Worm (Caenorhabditis elegans) whole organism, young adult: ENCODE measurements around the gene R10E9.2.
A peak's percentile ranks its signal among the peaks of the same experiment; 100 is the strongest.

Experiments used
- D2030.7 ChIP-seq: fragments of 200-800 bp; sonication (Bioruptor generic); IDR thresholded peaks from 2 replicates; pipeline ENCODE4 v1.3.6; 2022; ENCODE audit warnings: missing genetic modification reagents, missing genetic modification characterization, missing compliant biosample characterization
- F57A8.1 ChIP-seq: fragments of 200-800 bp; sonication (Bioruptor generic); optimal IDR thresholded peaks from 2 replicates; lab custom pipeline; 2018; ENCODE audit warnings: mild to moderate bottlenecking, missing genetic modification characterization, moderate library complexity, missing compliant biosample characterization
- T26A5.8 ChIP-seq: sonication (generic microtip); optimal IDR thresholded peaks from 2 replicates; lab custom pipeline; 2016; ENCODE audit warnings: missing genetic modification characterization, missing compliant biosample characterization
- Y56A3A.18 ChIP-seq: fragments of 200-800 bp; sonication (Bioruptor generic); IDR thresholded peaks from 2 replicates; pipeline ENCODE4 v1.3.6; 2022; ENCODE audit warnings: missing genetic modification reagents, missing genetic modification characterization, missing compliant biosample characterization
- Y67H2A.10 ChIP-seq: fragments of 200-800 bp; sonication (Bioruptor generic); conservative IDR thresholded peaks from 2 replicates; pipeline ENCODE4 v1.3.6; 2022; ENCODE audit warnings: missing genetic modification reagents, missing genetic modification characterization, missing compliant biosample characterization
- ZK185.1 ChIP-seq: sonication (generic microtip); optimal IDR thresholded peaks from 2 replicates; lab custom pipeline; 2016; ENCODE audit warnings: mild to moderate bottlenecking, missing genetic modification characterization, missing compliant biosample characterization; ENCODE audit not compliant: poor library complexity, severe bottlenecking
- attf-5 ChIP-seq: fragments of 200-800 bp; sonication (Bioruptor generic); optimal IDR thresholded peaks from 2 replicates; lab custom pipeline; 2018; ENCODE audit warnings: mild to moderate bottlenecking, missing genetic modification characterization, missing compliant biosample characterization
- cebp-1 ChIP-seq, 2 experiments: fragments of 200-800 bp in 1 of 2; sonication (Bioruptor generic) in 1 of 2; sonication (generic microtip) in 1 of 2; IDR thresholded peaks in 1 of 2; optimal IDR thresholded peaks in 1 of 2; 2 replicates each; pipeline versions ENCODE4 v1.3.6 to Lab custom; 2017 to 2022; ENCODE audit warnings: missing compliant biosample characterization in 2 of 2, missing genetic modification characterization in 2 of 2, mild to moderate bottlenecking in 1 of 2, missing genetic modification reagents in 1 of 2, moderate library complexity in 1 of 2
- ceh-58 ChIP-seq: fragments of 200-800 bp; sonication (Bioruptor generic); IDR thresholded peaks from 2 replicates; pipeline ENCODE4 v1.3.6; 2022; ENCODE audit warnings: missing genetic modification characterization, missing compliant biosample characterization
- ceh-79 ChIP-seq: sonication (generic microtip); optimal IDR thresholded peaks from 2 replicates; lab custom pipeline; 2017; ENCODE audit warnings: mild to moderate bottlenecking, missing genetic modification characterization, missing compliant biosample characterization
- chd-7 ChIP-seq: sonication (generic microtip); optimal IDR thresholded peaks from 2 replicates; lab custom pipeline; 2016; ENCODE audit warnings: mild to moderate bottlenecking, missing genetic modification characterization, moderate library complexity, missing compliant biosample characterization
- die-1 ChIP-seq: sonication (generic microtip); optimal IDR thresholded peaks from 2 replicates; lab custom pipeline; 2016; ENCODE audit warnings: missing genotype, mild to moderate bottlenecking, missing genetic modification characterization, missing compliant biosample characterization
- dpff-1 ChIP-seq: sonication (generic microtip); optimal IDR thresholded peaks from 2 replicates; lab custom pipeline; 2017; ENCODE audit warnings: mild to moderate bottlenecking, missing genetic modification characterization, missing compliant biosample characterization
- dpl-1 ChIP-seq: fragments of 150-350 bp; optimal IDR thresholded peaks from 2 replicates; lab custom pipeline; 2014; ENCODE audit warnings: missing biosample characterization, missing genetic modification reagents, missing genetic modification characterization
- egrh-3 ChIP-seq: fragments of 200-800 bp; sonication (Bioruptor generic); IDR thresholded peaks from 2 replicates; pipeline ENCODE4 v1.3.6; 2022; ENCODE audit warnings: missing genetic modification reagents, missing genetic modification characterization, missing compliant biosample characterization
- ekl-4 ChIP-seq: fragments of 200-800 bp; sonication (Bioruptor generic); IDR thresholded peaks from 2 replicates; pipeline ENCODE4 v1.3.6; 2022; ENCODE audit warnings: missing genetic modification reagents, missing genetic modification characterization, missing compliant biosample characterization
- gei-17 ChIP-seq: fragments of 200-800 bp; sonication (Bioruptor generic); optimal IDR thresholded peaks from 2 replicates; lab custom pipeline; 2018; ENCODE audit warnings: mild to moderate bottlenecking, missing genetic modification characterization, missing compliant biosample characterization
- hlh-26 ChIP-seq: fragments of 200-800 bp; sonication (Bioruptor generic); conservative IDR thresholded peaks from 2 replicates; pipeline ENCODE4 v1.3.6; 2022; ENCODE audit warnings: missing genetic modification reagents, missing genetic modification characterization, missing compliant biosample characterization
- hmg-20 ChIP-seq: fragments of 200-800 bp; sonication (Bioruptor generic); IDR thresholded peaks from 2 replicates; pipeline ENCODE4 v1.3.6; 2022; ENCODE audit warnings: missing genetic modification reagents, missing genetic modification characterization, missing compliant biosample characterization
- hsf-1 ChIP-seq: fragments of 200-800 bp; sonication (Bioruptor generic); IDR thresholded peaks from 2 replicates; pipeline ENCODE4 v1.3.6; 2022; ENCODE audit warnings: missing genetic modification reagents, missing genetic modification characterization, missing compliant biosample characterization
- lin-54 ChIP-seq: fragments of 200-800 bp; sonication (Bioruptor generic); optimal IDR thresholded peaks from 2 replicates; lab custom pipeline; 2018; ENCODE audit warnings: mild to moderate bottlenecking, missing genetic modification characterization, missing compliant biosample characterization
- lir-1 ChIP-seq: fragments of 200-800 bp; sonication (Bioruptor generic); conservative IDR thresholded peaks from 2 replicates; pipeline ENCODE4 v1.3.6; 2022; ENCODE audit warnings: missing genetic modification reagents, missing genetic modification characterization, missing compliant biosample characterization
- mxl-1 ChIP-seq: sonication (generic microtip); optimal IDR thresholded peaks from 2 replicates; lab custom pipeline; 2016; ENCODE audit warnings: missing genetic modification characterization, missing compliant biosample characterization
- nfya-2 ChIP-seq: fragments of 200-800 bp; sonication (Bioruptor generic); IDR thresholded peaks from 2 replicates; pipeline ENCODE4 v1.3.6; 2022; ENCODE audit warnings: missing genetic modification reagents, missing genetic modification characterization, missing compliant biosample characterization
- nhr-27 ChIP-seq: fragments of 200-800 bp; sonication (Bioruptor generic); optimal IDR thresholded peaks from 2 replicates; lab custom pipeline; 2018; ENCODE audit warnings: mild to moderate bottlenecking, missing genetic modification characterization, moderate library complexity, missing compliant biosample characterization
- nhr-80 ChIP-seq: sonication (generic microtip); optimal IDR thresholded peaks from 2 replicates; lab custom pipeline; 2016; ENCODE audit warnings: missing genetic modification characterization, missing compliant biosample characterization
- pbrm-1 ChIP-seq: fragments of 200-800 bp; sonication (Bioruptor generic); IDR thresholded peaks from 2 replicates; pipeline ENCODE4 v1.3.6; 2022; ENCODE audit warnings: missing genetic modification reagents, missing genetic modification characterization, missing compliant biosample characterization
- rcor-1 ChIP-seq: fragments of 200-800 bp; sonication (Bioruptor generic); IDR thresholded peaks from 2 replicates; pipeline ENCODE4 v1.3.6; 2022; ENCODE audit warnings: missing genetic modification reagents, missing genetic modification characterization, missing compliant biosample characterization
- sea-2 ChIP-seq: fragments of 200-800 bp; sonication (Bioruptor generic); IDR thresholded peaks from 2 replicates; pipeline ENCODE4 v1.3.6; 2022; ENCODE audit warnings: missing genetic modification characterization, missing compliant biosample characterization
- snpc-1.1 ChIP-seq: sonication (generic microtip); optimal IDR thresholded peaks from 2 replicates; lab custom pipeline; 2017; ENCODE audit warnings: missing genetic modification characterization, mild to moderate bottlenecking, missing compliant biosample characterization, antibody characterized with exemption, moderate library complexity, missing genotype, missing genetic modification reagents; ENCODE audit not compliant: insufficient read depth
- snpc-3.4 ChIP-seq: sonication (generic microtip); optimal IDR thresholded peaks from 2 replicates; lab custom pipeline; 2017; ENCODE audit warnings: missing genetic modification characterization, mild to moderate bottlenecking, missing compliant biosample characterization, antibody characterized with exemption, moderate library complexity, missing genotype, missing genetic modification reagents
- tbp1 ChIP-seq: fragments of 200-800 bp; sonication (Bioruptor generic); optimal IDR thresholded peaks from 2 replicates; lab custom pipeline; 2018; ENCODE audit warnings: mild to moderate bottlenecking, missing genetic modification characterization, missing compliant biosample characterization
- tbx-9 ChIP-seq: sonication (generic microtip); optimal IDR thresholded peaks from 2 replicates; lab custom pipeline; 2016; ENCODE audit warnings: borderline replicate concordance, missing genetic modification characterization, inconsistent platforms, missing compliant biosample characterization
- ztf-18 ChIP-seq: sonication (generic microtip); optimal IDR thresholded peaks from 2 replicates; lab custom pipeline; 2016; ENCODE audit warnings: missing genotype, mild to moderate bottlenecking, missing genetic modification characterization, missing compliant biosample characterization
- ztf-22 ChIP-seq: fragments of 200-800 bp; sonication (Bioruptor generic); optimal IDR thresholded peaks from 2 replicates; lab custom pipeline; 2018; ENCODE audit warnings: mild to moderate bottlenecking, missing genetic modification characterization, moderate library complexity, missing compliant biosample characterization

Gene R10E9.2

DNA sequence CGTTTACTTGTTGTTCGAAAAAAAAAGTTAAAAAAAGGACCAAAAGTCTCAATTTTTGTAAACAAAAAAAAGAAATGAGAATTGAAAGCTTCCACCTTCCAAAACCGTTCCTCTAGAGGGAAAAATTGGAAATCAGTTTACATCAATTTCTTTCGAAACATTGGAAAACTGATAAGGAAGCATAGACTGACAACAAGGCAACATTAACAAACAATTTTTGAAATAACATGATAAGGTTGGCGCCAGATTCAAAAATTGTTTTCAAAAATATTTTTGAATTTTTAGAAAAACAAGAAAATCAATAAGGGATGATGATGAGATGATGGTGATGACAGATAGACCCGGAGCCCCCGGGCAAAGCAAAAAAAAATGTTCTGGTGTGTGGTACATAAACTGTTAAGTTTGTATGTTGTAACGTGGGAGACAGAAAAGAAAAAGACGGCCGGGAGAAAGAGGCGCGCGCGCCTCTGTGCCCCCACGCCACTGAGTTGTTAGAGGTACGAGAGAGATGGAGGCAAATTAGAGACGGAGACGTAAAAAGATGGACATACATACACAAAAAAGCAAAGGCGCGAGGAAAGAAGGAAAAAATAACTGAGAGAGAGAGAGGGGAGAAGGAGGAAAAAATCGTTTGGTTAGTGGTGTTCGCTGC, 16.0 kb upstream of the R10E9.2 start (continued):
- TF ChIP-seq D2030.7 (no peak), mxl-1 (no peak)

ce11 chrIII:3978438-3978837, 14.3 kb upstream of the R10E9.2 start:
- TF ChIP-seq hmg-20 (GFP tag; lab: Robert Waterston, UW) (no peak), sea-2 (GFP tag; lab: Robert Waterston, UW) (no peak), snpc-3.4 (tag; lab: Kevin White, UChicago) (no peak), ceh-79 (no peak), gei-17 (no peak), ztf-18 (tag; lab: Kevin White, UChicago) (no peak), hsf-1 (GFP tag; lab: Robert Waterston, UW) (no peak), Y56A3A.18 (GFP tag; lab: Robert Waterston, UW) (no peak)

- TF ChIP-seq lin-54 (GFP tag; lab: Kevin White, UChicago) (no peak), pbrm-1 (GFP tag; lab: Robert Waterston, UW) (no peak), egrh-3 (GFP tag; lab: Robert Waterston, UW) (peak; percentile 58; the same call in 1 of the 2 replicates), lir-1 (no peak), die-1 (tag; lab: Kevin White, UChicago) (no peak), ZK185.1 (tag; lab: Kevin White, UChicago) (no peak), cebp-1 (GFP tag; IDR thresholded peaks at IDR 0.05; lab: Robert Waterston, UW) (no peak), cebp-1 (tag; optimal IDR thresholded peaks at IDR 0.05; lab: Kevin White, UChicago) (peak; percentile 45), attf-5 (GFP tag; lab: Kevin White, UChicago) (peak; percentile 26), hlh-26 (no peak), T26A5.8 (tag; lab: Kevin White, UChicago) (no peak), nhr-80 (tag; lab: Kevin White, UChicago) (peak; percentile 10)
These were observed 12.9 kb upstream of the R10E9.2 start for ce11 chrIII:3976992-3977391.

DNA sequence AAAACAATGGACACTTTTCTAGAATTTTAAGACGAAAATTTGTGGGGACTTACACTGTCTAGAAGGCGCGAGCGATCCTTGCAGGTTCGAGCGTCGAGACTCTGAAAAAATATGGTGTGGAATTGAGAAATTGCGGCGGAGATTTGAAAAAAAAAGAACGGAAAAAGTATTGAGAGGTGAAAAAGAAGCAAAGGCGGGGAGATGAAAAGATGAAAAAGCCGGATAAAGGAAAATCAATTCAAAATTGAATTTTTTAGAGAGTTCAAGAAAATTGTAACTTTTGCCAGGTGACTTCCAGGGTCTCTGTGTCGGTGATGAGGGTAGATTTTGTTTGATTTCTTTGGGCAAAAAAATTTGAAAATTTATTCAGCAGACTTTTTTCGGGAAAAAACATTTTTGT, 12.2 kb upstream of the R10E9.2 start, which contains the start of gene msi-1:
msi-1 (minus strand) TSS at position 101 of the 400 bp plus-strand sequence.
- TF ChIP-seq die-1 (tag; lab: Kevin White, UChicago): no peak
- no peak for TF ChIP-seq F57A8.1
- TF ChIP-seq nfya-2 (GFP tag; lab: Robert Waterston, UW): no peak
- no peak for TF ChIP-seq snpc-1.1 (tag; lab: Kevin White, UChicago)
- no peak for TF ChIP-seq tbp1 (GFP tag; lab: Kevin White, UChicago)
- TF ChIP-seq rcor-1 (GFP tag; lab: Robert Waterston, UW): no peak
- no peak for TF ChIP-seq chd-7 (tag; lab: Kevin White, UChicago)
- TF ChIP-seq Y67H2A.10 (GFP tag; lab: Robert Waterston, UW): no peak
- no peak for TF ChIP-seq ceh-58
- TF ChIP-seq hmg-20 (GFP tag; lab: Robert Waterston, UW): no peak
- TF ChIP-seq ztf-22 (GFP tag; lab: Kevin White, UChicago): no peak
- TF ChIP-seq nhr-27 (tag; lab: Kevin White, UChicago): no peak
- TF ChIP-seq ekl-4 (GFP tag; lab: Robert Waterston, UW): no peak
- TF ChIP-seq dpl-1 (GFP tag; lab: Kevin White, UChicago): no peak
- TF ChIP-seq dpff-1 (tag; lab: Kevin White, UChicago): no peak
- no peak for TF ChIP-seq tbx-9 (tag; lab: Kevin White, UChicago)
